Worm (Caenorhabditis elegans) whole organism, dauer: ENCODE data around the gene C09G9.3.

Experiments
- unc-62 ChIP-seq: sonication (generic microtip); optimal IDR thresholded peaks from 2 replicates; lab custom pipeline; 2017; ENCODE audit warnings: missing biosample characterization, missing genetic modification reagents, missing genetic modification characterization

The C09G9.3 gene

ce11 chrIV:8872958-8873357 lies at the start of gene C09G9.3:
Gene C09G9.3, minus strand, starts transcription at chrIV:8873058.
- no peak for TF ChIP-seq unc-62 (GFP tag; lab: Kevin White, UChicago)

ce11 chrIV:8921956-8922355 lies 49.1 kb upstream of the C09G9.3 start, which contains the start of gene D1046.16:
Gene D1046.16, plus strand, starts transcription at chrIV:8922150.
- no peak for TF ChIP-seq unc-62 (GFP tag; lab: Kevin White, UChicago)

ce11 chrIV:8921166-8921565 lies 48.3 kb upstream of the C09G9.3 start:
- TF ChIP-seq unc-62 (GFP tag; lab: Kevin White, UChicago), result no peak

ce11 chrIV:8920284-8920806 lies 47.5 kb upstream of the C09G9.3 start:
- no peak for TF ChIP-seq unc-62 (GFP tag; lab: Kevin White, UChicago)

- TF ChIP-seq unc-62 (GFP tag; lab: Kevin White, UChicago), result no peak
Measured at ce11 chrIV:8918790-8919189, 45.9 kb upstream of the C09G9.3 start, which contains the start of gene rap-1. Gene rap-1, minus strand, starts transcription at chrIV:8918890.

ce11 chrIV:8916010-8916409 lies 43.2 kb upstream of the C09G9.3 start, which contains the start of gene C27B7.9:
Gene C27B7.9, minus strand, starts transcription at chrIV:8916110.
- TF ChIP-seq unc-62 (GFP tag; lab: Kevin White, UChicago), result no peak

- TF ChIP-seq unc-62 (GFP tag; lab: Kevin White, UChicago), result no peak
Measured at ce11 chrIV:8914187-8914586, 41.3 kb upstream of the C09G9.3 start.

ce11 chrIV:8906743-8907142 lies 33.9 kb upstream of the C09G9.3 start, which contains the start of gene C27B7.7:
Gene C27B7.7, plus strand, starts transcription at chrIV:8907043.
- TF ChIP-seq unc-62 (GFP tag; lab: Kevin White, UChicago), result no peak

ce11 chrIV:8906164-8906563 lies 33.3 kb upstream of the C09G9.3 start, which contains the start of gene C27B7.6:
Gene C27B7.6, minus strand, starts transcription at chrIV:8906345.
- no peak for TF ChIP-seq unc-62 (GFP tag; lab: Kevin White, UChicago)

- TF ChIP-seq unc-62 (GFP tag; lab: Kevin White, UChicago), result no peak
Measured at ce11 chrIV:8901346-8901745, 28.5 kb upstream of the C09G9.3 start, which contains the start of gene C27B7.5. Gene C27B7.5, plus strand, starts transcription at chrIV:8901646.

- TF ChIP-seq unc-62 (GFP tag; lab: Kevin White, UChicago), result no peak
Measured at ce11 chrIV:8893746-8894145, 20.9 kb upstream of the C09G9.3 start, which contains the start of gene rad-54.L2. Gene rad-54.L2, plus strand, starts transcription at chrIV:8894077.

ce11 chrIV:8892558-8892957 lies 19.7 kb upstream of the C09G9.3 start, which contains the start of gene C27B7.2:
Gene C27B7.2, plus strand, starts transcription at chrIV:8892858.
- TF ChIP-seq unc-62 (GFP tag; lab: Kevin White, UChicago), result no peak

ce11 chrIV:8891131-8891530 lies 18.3 kb upstream of the C09G9.3 start, which contains the start of gene spr-2:
Gene spr-2, plus strand, starts transcription at chrIV:8891462.
- TF ChIP-seq unc-62 (GFP tag; lab: Kevin White, UChicago), result no peak

- no peak for TF ChIP-seq unc-62 (GFP tag; lab: Kevin White, UChicago)
Measured at ce11 chrIV:8888525-8889026, 15.7 kb upstream of the C09G9.3 start, which contains the start of gene oma-1. Gene oma-1, plus strand, starts transcription at chrIV:8888976.

- no peak for TF ChIP-seq unc-62 (GFP tag; lab: Kevin White, UChicago)
Measured at ce11 chrIV:8886228-8886627, 13.4 kb upstream of the C09G9.3 start, which contains the start of gene C09G9.5. Gene C09G9.5, plus strand, starts transcription at chrIV:8886528.

ce11 chrIV:8881181-8881580 lies 8.3 kb upstream of the C09G9.3 start, which contains the start of gene C09G9.8:
Gene C09G9.8, plus strand, starts transcription at chrIV:8881481.
- no peak for TF ChIP-seq unc-62 (GFP tag; lab: Kevin White, UChicago)

- TF ChIP-seq unc-62 (GFP tag; lab: Kevin White, UChicago), result no peak
Measured at ce11 chrIV:8879810-8880209, 7.0 kb upstream of the C09G9.3 start, which contains the start of gene npax-4. Gene npax-4, minus strand, starts transcription at chrIV:8879910.
